Fruit fly (Drosophila melanogaster) whole organism, embryonic: ENCODE data around the gene TbCMF46.

ENCODE experiments used
- Abd-B ChIP-seq: fragments of 200-800 bp; sonication (Bioruptor generic); optimal IDR thresholded peaks from 2 replicates; lab custom pipeline; 2018; ENCODE audit warnings: missing biosample characterization, mild to moderate bottlenecking, missing genetic modification characterization, moderate library complexity
- CG11247 ChIP-seq: fragments of 200-800 bp; sonication (Bioruptor generic); IDR thresholded peaks from 2 replicates; pipeline ENCODE4 v1.3.6; 2022; ENCODE audit warnings: missing biosample characterization, missing genetic modification characterization
- CG11723 ChIP-seq: fragments of 200-800 bp; sonication (Bioruptor generic); optimal IDR thresholded peaks from 2 replicates; lab custom pipeline; 2017; ENCODE audit warnings: missing biosample characterization, mild to moderate bottlenecking, missing genetic modification characterization
- CG12104 ChIP-seq: fragments of 200-800 bp; sonication (Bioruptor generic); optimal IDR thresholded peaks from 3 replicates; lab custom pipeline; 2016; ENCODE audit warnings: missing biosample characterization, missing genetic modification characterization
- CG12391 ChIP-seq: fragments of 200-800 bp; sonication (Bioruptor generic); optimal IDR thresholded peaks from 3 replicates; lab custom pipeline; 2018; ENCODE audit warnings: missing biosample characterization, mild to moderate bottlenecking, missing genetic modification characterization, moderate library complexity
- CG1602 ChIP-seq: fragments of 200-800 bp; sonication (Bioruptor generic); optimal IDR thresholded peaks from 3 replicates; lab custom pipeline; 2016; ENCODE audit warnings: missing biosample characterization, missing genetic modification characterization
- CG16863 ChIP-seq: fragments of 200-800 bp; sonication (Bioruptor generic); optimal IDR thresholded peaks from 3 replicates; lab custom pipeline; 2016; ENCODE audit warnings: missing biosample characterization, missing genetic modification characterization
- CG17385 ChIP-seq: fragments of 200-800 bp; sonication (Bioruptor generic); optimal IDR thresholded peaks from 3 replicates; lab custom pipeline; 2018; ENCODE audit warnings: missing biosample characterization, mild to moderate bottlenecking, missing genetic modification characterization
- CG31224 ChIP-seq: fragments of 200-800 bp; sonication (Bioruptor generic); IDR thresholded peaks from 2 replicates; pipeline ENCODE4 v1.3.6; 2022; ENCODE audit warnings: missing biosample characterization, missing genetic modification characterization
- CG31365 ChIP-seq: fragments of 200-800 bp; sonication (Bioruptor generic); optimal IDR thresholded peaks from 2 replicates; lab custom pipeline; 2018; ENCODE audit warnings: missing biosample characterization, mild to moderate bottlenecking, missing genetic modification characterization
- CG31441 ChIP-seq: fragments of 200-800 bp; sonication (Bioruptor generic); IDR thresholded peaks from 2 replicates; pipeline ENCODE4 v1.3.6; 2022; ENCODE audit warnings: missing biosample characterization, missing genetic modification characterization
- CG34422 ChIP-seq: fragments of 200-800 bp; sonication (Bioruptor generic); IDR thresholded peaks from 3 replicates; pipeline ENCODE4 v1.3.6; 2022; ENCODE audit warnings: missing biosample characterization, missing genetic modification characterization
- CG4617 ChIP-seq: fragments of 200-800 bp; sonication (Bioruptor generic); optimal IDR thresholded peaks from 3 replicates; lab custom pipeline; 2016; ENCODE audit warnings: missing biosample characterization, missing genetic modification characterization, borderline replicate concordance
- CG7987 ChIP-seq: fragments of 200-800 bp; sonication (Bioruptor generic); optimal IDR thresholded peaks from 2 replicates; lab custom pipeline; 2018; ENCODE audit warnings: missing biosample characterization, mild to moderate bottlenecking, missing genetic modification characterization, moderate library complexity
- CG8478 ChIP-seq: fragments of >200 bp; optimal IDR thresholded peaks from 2 replicates; lab custom pipeline; 2018
- CoRest ChIP-seq: fragments of 200-800 bp; sonication (Bioruptor generic); optimal IDR thresholded peaks from 3 replicates; lab custom pipeline; 2018; ENCODE audit warnings: missing biosample characterization, mild to moderate bottlenecking, missing genetic modification characterization, moderate library complexity
- Dbx ChIP-seq: fragments of 200-800 bp; sonication (Bioruptor generic); IDR thresholded peaks from 3 replicates; pipeline ENCODE4 v1.3.6; 2022; ENCODE audit warnings: missing biosample characterization, missing genetic modification characterization
- Deaf1 ChIP-seq: fragments of 200-800 bp; optimal IDR thresholded peaks from 3 replicates; lab custom pipeline; 2019; ENCODE audit warnings: missing biosample characterization, mild to moderate bottlenecking, missing genetic modification characterization, moderate library complexity
- Eip74EF ChIP-seq, 2 experiments: fragments of 200-800 bp in 1 of 2; fragments of >200 bp in 1 of 2; sonication (Bioruptor generic) in 1 of 2; optimal IDR thresholded peaks; 2 replicates each; lab custom pipeline; 2017 to 2019; ENCODE audit warnings: missing biosample characterization in 2 of 2, missing genetic modification characterization in 2 of 2, mild to moderate bottlenecking in 1 of 2, moderate library complexity in 1 of 2
- Ets65A ChIP-seq: fragments of 200-800 bp; sonication (Bioruptor generic); peaks from one replicate; lab custom pipeline; 2016; ENCODE audit warnings: missing biosample characterization, missing genetic modification characterization
- Hr51 ChIP-seq, 2 experiments: fragments of 200-800 bp; sonication (Bioruptor generic); optimal IDR thresholded peaks; 2 replicates in 1 of 2; 3 replicates in 1 of 2; lab custom pipeline; 2016 to 2018; ENCODE audit warnings: missing biosample characterization in 2 of 2, missing genetic modification characterization in 2 of 2, mild to moderate bottlenecking in 1 of 2, moderate library complexity in 1 of 2
- Jarid2 ChIP-seq: fragments of 200-800 bp; sonication (Bioruptor generic); optimal IDR thresholded peaks from 3 replicates; lab custom pipeline; 2017; ENCODE audit warnings: mild to moderate bottlenecking, missing biosample characterization, missing genetic modification reagents, missing genetic modification characterization
- Lim3 ChIP-seq: fragments of 200-800 bp; sonication (Bioruptor generic); IDR thresholded peaks from 2 replicates; pipeline ENCODE4 v1.3.6; 2022; ENCODE audit warnings: missing biosample characterization, missing genetic modification characterization
- MBD-R2 ChIP-seq: fragments of 200-800 bp; sonication (Bioruptor generic); IDR thresholded peaks from 2 replicates; pipeline ENCODE4 v1.3.6; 2022; ENCODE audit warnings: missing biosample characterization, missing genetic modification characterization
- Myb ChIP-seq: fragments of 200-800 bp; sonication (Bioruptor generic); optimal IDR thresholded peaks from 2 replicates; lab custom pipeline; 2016; ENCODE audit warnings: missing biosample characterization, missing genetic modification characterization
- NFAT ChIP-seq: fragments of 200-800 bp; sonication (Bioruptor generic); IDR thresholded peaks from 2 replicates; pipeline ENCODE4 v1.3.6; 2022; ENCODE audit warnings: missing biosample characterization, missing genetic modification characterization
- Nf-YC ChIP-seq: fragments of 200-800 bp; optimal IDR thresholded peaks from 3 replicates; lab custom pipeline; 2019; ENCODE audit warnings: missing biosample characterization, mild to moderate bottlenecking, missing genetic modification characterization, moderate library complexity
- Stat92E ChIP-seq, 3 experiments: fragments of >200 bp in 2 of 3; fragments of 200-800 bp in 1 of 3; sonication (Bioruptor generic) in 1 of 3; optimal IDR thresholded peaks; 2 replicates each; lab custom pipeline; 2017 to 2019; ENCODE audit warnings: missing biosample characterization in 3 of 3, missing genetic modification characterization in 3 of 3, mild to moderate bottlenecking in 1 of 3, moderate library complexity in 1 of 3
- bsh ChIP-seq, 2 experiments: fragments of 200-800 bp; sonication (Bioruptor generic); optimal IDR thresholded peaks; 2 replicates each; lab custom pipeline; 2017 to 2018; ENCODE audit warnings: mild to moderate bottlenecking in 2 of 2, missing biosample characterization in 2 of 2, missing genetic modification characterization in 2 of 2, moderate library complexity in 1 of 2
- cato ChIP-seq: fragments of 200-800 bp; sonication (Bioruptor generic); optimal IDR thresholded peaks from 2 replicates; lab custom pipeline; 2016; ENCODE audit warnings: missing biosample characterization, missing genetic modification characterization, borderline replicate concordance
- danr ChIP-seq: fragments of 200-800 bp; sonication (Bioruptor generic); IDR thresholded peaks from 2 replicates; pipeline ENCODE4 v1.3.6; 2022; ENCODE audit warnings: missing biosample characterization, missing genetic modification characterization
- ewg ChIP-seq: fragments of 200-800 bp; sonication (Bioruptor generic); optimal IDR thresholded peaks from 3 replicates; lab custom pipeline; 2017; ENCODE audit warnings: mild to moderate bottlenecking, missing biosample characterization, missing genetic modification reagents, missing genetic modification characterization
- gcm2 ChIP-seq: fragments of 200-800 bp; sonication (Bioruptor generic); optimal IDR thresholded peaks from 2 replicates; lab custom pipeline; 2016; ENCODE audit warnings: missing biosample characterization, missing genetic modification characterization
- gfzf ChIP-seq: fragments of 200-800 bp; sonication (Bioruptor generic); optimal IDR thresholded peaks from 2 replicates; lab custom pipeline; 2016; ENCODE audit warnings: missing biosample characterization, mild to moderate bottlenecking, missing genetic modification characterization, moderate library complexity
- ham ChIP-seq: fragments of 200-800 bp; sonication (Bioruptor generic); IDR thresholded peaks from 2 replicates; pipeline ENCODE4 v1.3.6; 2022; ENCODE audit warnings: missing biosample characterization, missing genetic modification characterization
- lab ChIP-seq: fragments of 200-800 bp; sonication (Bioruptor generic); optimal IDR thresholded peaks from 3 replicates; lab custom pipeline; 2017; ENCODE audit warnings: missing biosample characterization, missing genetic modification characterization, mild to moderate bottlenecking, moderate library complexity, missing genetic modification reagents
- lbe ChIP-seq: fragments of 200-800 bp; sonication (Bioruptor generic); optimal IDR thresholded peaks from 2 replicates; lab custom pipeline; 2016; ENCODE audit warnings: missing biosample characterization, mild to moderate bottlenecking, missing genetic modification characterization
- mam ChIP-seq: fragments of 200-800 bp; sonication (Bioruptor generic); optimal IDR thresholded peaks from 3 replicates; lab custom pipeline; 2016; ENCODE audit warnings: missing biosample characterization, missing genetic modification characterization
- nau ChIP-seq: fragments of 200-800 bp; sonication (Bioruptor generic); optimal IDR thresholded peaks from 3 replicates; lab custom pipeline; 2017; ENCODE audit warnings: missing biosample characterization, mild to moderate bottlenecking, missing genetic modification characterization, missing genetic modification reagents
- nerfin-1 ChIP-seq: fragments of 200-800 bp; sonication (Bioruptor generic); optimal IDR thresholded peaks from 3 replicates; lab custom pipeline; 2019; ENCODE audit warnings: missing biosample characterization, mild to moderate bottlenecking, missing genetic modification characterization, moderate library complexity
- nom ChIP-seq: fragments of 200-800 bp; sonication (Bioruptor generic); optimal IDR thresholded peaks from 2 replicates; lab custom pipeline; 2017; ENCODE audit warnings: missing biosample characterization, missing genetic modification characterization, mild to moderate bottlenecking, moderate library complexity, missing genetic modification reagents
- oc ChIP-seq: fragments of 200-800 bp; sonication (Bioruptor generic); optimal IDR thresholded peaks from 2 replicates; lab custom pipeline; 2018; ENCODE audit warnings: missing biosample characterization, mild to moderate bottlenecking, missing genetic modification characterization, moderate library complexity
- seq ChIP-seq: fragments of 200-800 bp; sonication (Bioruptor generic); IDR thresholded peaks from 2 replicates; pipeline ENCODE4 v1.3.6; 2022; ENCODE audit warnings: missing biosample characterization, missing genetic modification characterization
- sima ChIP-seq: fragments of 200-800 bp; sonication (Bioruptor generic); optimal IDR thresholded peaks from 2 replicates; lab custom pipeline; 2016; ENCODE audit warnings: missing biosample characterization, missing genetic modification characterization
- so ChIP-seq: fragments of 200-800 bp; sonication (Bioruptor generic); IDR thresholded peaks from 3 replicates; pipeline ENCODE4 v1.3.6; 2022; ENCODE audit warnings: missing biosample characterization, missing genetic modification characterization
- sr ChIP-seq: fragments of 200-800 bp; sonication (Bioruptor generic); IDR thresholded peaks from 3 replicates; pipeline ENCODE4 v1.3.6; 2022; ENCODE audit warnings: missing biosample characterization, missing genetic modification characterization
- stc ChIP-seq: fragments of 200-800 bp; sonication (Bioruptor generic); IDR thresholded peaks from 2 replicates; pipeline ENCODE4 v1.3.6; 2022; ENCODE audit warnings: missing biosample characterization, missing genetic modification characterization
- unpg ChIP-seq: fragments of 200-800 bp; sonication (Bioruptor generic); optimal IDR thresholded peaks from 3 replicates; lab custom pipeline; 2018; ENCODE audit warnings: missing biosample characterization, mild to moderate bottlenecking, missing genetic modification characterization, moderate library complexity
- z ChIP-seq: fragments of 200-800 bp; sonication (Bioruptor generic); IDR thresholded peaks from 3 replicates; pipeline ENCODE4 v1.3.6; 2022; ENCODE audit warnings: missing biosample characterization, missing genetic modification characterization
- zf30C ChIP-seq: fragments of 200-800 bp; sonication (Bioruptor generic); optimal IDR thresholded peaks from 3 replicates; lab custom pipeline; 2018; ENCODE audit warnings: missing biosample characterization, mild to moderate bottlenecking, missing genetic modification characterization

The TbCMF46 gene

dm6 chr2L:9954119-9954518 is 29.5 kb upstream of the TbCMF46 start, which contains the start of the genes CG13126 and CG4709 (continued):
- TF ChIP-seq CG12391: peak; percentile 96
- TF ChIP-seq Ets65A (GFP tag; lab: Kevin White, UChicago): peak; percentile 90
- TF ChIP-seq gfzf (GFP tag; lab: Kevin White, UChicago): no peak
- peak; percentile 95 for TF ChIP-seq lab (GFP tag; lab: Kevin White, UChicago)
- peak; percentile 63 to 92 for TF ChIP-seq bsh (GFP tag; optimal IDR thresholded peaks at IDR 0.05; lab: Kevin White, UChicago)
- TF ChIP-seq zf30C (GFP tag; lab: Kevin White, UChicago): no peak
- TF ChIP-seq CG11247 (GFP tag; lab: Robert Waterston, UW): peak; percentile 83
- TF ChIP-seq Dbx (GFP tag; lab: Robert Waterston, UW): peak; percentile 87; the same call in 2 of the 3 replicates
- peak; percentile 46 for TF ChIP-seq mam (GFP tag; lab: Kevin White, UChicago)
- TF ChIP-seq CG11723 (GFP tag; lab: Kevin White, UChicago): peak; percentile 74
- TF ChIP-seq Jarid2: peak; percentile 67
- peak; percentile 89 for TF ChIP-seq lbe (GFP tag; lab: Kevin White, UChicago)
- no peak for TF ChIP-seq sr (GFP tag; lab: Robert Waterston, UW)
- TF ChIP-seq ewg (GFP tag; lab: Kevin White, UChicago): peak; percentile 74
- TF ChIP-seq CG12104 (GFP tag; lab: Kevin White, UChicago): peak; percentile 91
- peak; percentile 99 for TF ChIP-seq MBD-R2 (GFP tag; lab: Robert Waterston, UW)
- TF ChIP-seq nerfin-1 (tag; lab: Kevin White, UChicago): peak; percentile 92
- TF ChIP-seq CG31441 (GFP tag; lab: Robert Waterston, UW): peak; percentile 99
- TF ChIP-seq danr (GFP tag; lab: Robert Waterston, UW): peak; percentile 70
- TF ChIP-seq stc (GFP tag; lab: Robert Waterston, UW): peak; percentile 93
- TF ChIP-seq Myb: no peak
- peak; percentile 60 for TF ChIP-seq CG7987 (GFP tag; lab: Kevin White, UChicago)
- peak; percentile 71; the same call in 1 of the 2 replicates for TF ChIP-seq NFAT (GFP tag; lab: Robert Waterston, UW)
- TF ChIP-seq CoRest: peak; percentile 93
- TF ChIP-seq CG31365 (tag; lab: Kevin White, UChicago): peak; percentile 41
- no peak for TF ChIP-seq CG8478
- peak; percentile 50; the same call in 1 of the 2 replicates for TF ChIP-seq Lim3 (GFP tag; lab: Robert Waterston, UW)
- TF ChIP-seq seq: peak; percentile 66; the same call in 1 of the 2 replicates
- peak; percentile 85 for TF ChIP-seq CG4617 (GFP tag; lab: Kevin White, UChicago)
- peak; percentile 73 for TF ChIP-seq Deaf1 (tag; lab: Kevin White, UChicago)
- TF ChIP-seq cato (GFP tag; lab: Kevin White, UChicago): peak; percentile 70
- TF ChIP-seq ham (GFP tag; lab: Robert Waterston, UW): no peak
- peak in 1 of 3 experiments; percentile 83 for TF ChIP-seq Stat92E (GFP tag; optimal IDR thresholded peaks at IDR 0.05; lab: Kevin White, UChicago)
- no peak for TF ChIP-seq z
- peak; percentile 93 for TF ChIP-seq CG34422 (GFP tag; lab: Robert Waterston, UW)
- peak; percentile 89 for TF ChIP-seq CG1602 (GFP tag; lab: Kevin White, UChicago)
- peak; percentile 82 for TF ChIP-seq Nf-YC (tag; lab: Kevin White, UChicago)
- TF ChIP-seq CG17385 (GFP tag; lab: Kevin White, UChicago): peak; percentile 84
- TF ChIP-seq gcm2 (GFP tag; lab: Kevin White, UChicago): no peak
- TF ChIP-seq Abd-B: peak; percentile 83
- peak; percentile 79 for TF ChIP-seq CG31224
- no peak for TF ChIP-seq sima (GFP tag; lab: Kevin White, UChicago)
- peak; percentile 81 for TF ChIP-seq oc (tag; lab: Kevin White, UChicago)
- TF ChIP-seq nom (GFP tag; lab: Kevin White, UChicago): peak; percentile 85
- TF ChIP-seq so: peak; percentile 77; the same call in 2 of the 3 replicates
- TF ChIP-seq unpg (GFP tag; lab: Kevin White, UChicago): peak; percentile 93
- TF ChIP-seq Hr51 (GFP tag; optimal IDR thresholded peaks at IDR 0.05; lab: Kevin White, UChicago): peak; percentile 51 to 91
- TF ChIP-seq nau (GFP tag; lab: Kevin White, UChicago): peak; percentile 85
- TF ChIP-seq CG16863: peak; percentile 24
- peak in 1 of 2 experiments; percentile 94 for TF ChIP-seq Eip74EF (GFP tag; optimal IDR thresholded peaks at IDR 0.05; lab: Kevin White, UChicago)
